Fruit fly (Drosophila melanogaster) whole organism, embryonic: Measurements from ENCODE around the gene fry.

ENCODE experiments used
- Bgb ChIP-seq: fragments of 200-800 bp; sonication (Bioruptor generic); IDR thresholded peaks from 2 replicates; pipeline ENCODE4 v1.3.6; 2022; ENCODE audit warnings: missing biosample characterization, missing genetic modification characterization; ENCODE audit not compliant: partially characterized antibody
- CG11093 ChIP-seq: fragments of 200-800 bp; sonication (Bioruptor generic); IDR thresholded peaks from 3 replicates; pipeline ENCODE4 v1.3.6; 2022; ENCODE audit warnings: missing biosample characterization, missing genetic modification characterization
- CG11723 ChIP-seq: fragments of 200-800 bp; sonication (Bioruptor generic); optimal IDR thresholded peaks from 2 replicates; lab custom pipeline; 2017; ENCODE audit warnings: missing biosample characterization, mild to moderate bottlenecking, missing genetic modification characterization
- CG13287 ChIP-seq: fragments of 200-800 bp; sonication (Bioruptor generic); IDR thresholded peaks from 2 replicates; pipeline ENCODE4 v1.3.6; 2022; ENCODE audit warnings: missing biosample characterization, missing genetic modification characterization; ENCODE audit not compliant: partially characterized antibody
- CG13296 ChIP-seq: fragments of 200-800 bp; sonication (Bioruptor generic); optimal IDR thresholded peaks from 3 replicates; lab custom pipeline; 2018; ENCODE audit warnings: missing biosample characterization, mild to moderate bottlenecking, missing genetic modification characterization
- CG14050 ChIP-seq: fragments of 200-800 bp; sonication (Bioruptor generic); IDR thresholded peaks from 3 replicates; pipeline ENCODE4 v1.3.6; 2022; ENCODE audit warnings: missing biosample characterization, missing genetic modification characterization
- CG14441 ChIP-seq: fragments of 200-800 bp; sonication (Bioruptor generic); IDR thresholded peaks from 2 replicates; pipeline ENCODE4 v1.3.6; 2022; ENCODE audit warnings: missing biosample characterization, missing genetic modification characterization
- CG14667 ChIP-seq: fragments of 200-800 bp; sonication (Bioruptor generic); IDR thresholded peaks from 2 replicates; pipeline ENCODE4 v1.3.6; 2022; ENCODE audit warnings: missing biosample characterization, missing genetic modification characterization
- CG14965 ChIP-seq: fragments of 200-800 bp; sonication (Bioruptor generic); optimal IDR thresholded peaks from 2 replicates; lab custom pipeline; 2016; ENCODE audit warnings: missing biosample characterization, missing genetic modification characterization, borderline replicate concordance
- CG17829 ChIP-seq: fragments of 200-800 bp; optimal IDR thresholded peaks from 2 replicates; lab custom pipeline; 2019; ENCODE audit warnings: missing biosample characterization, mild to moderate bottlenecking, missing genetic modification characterization, moderate library complexity
- CG18619 ChIP-seq: fragments of 200-800 bp; sonication (Bioruptor generic); optimal IDR thresholded peaks from 3 replicates; lab custom pipeline; 2017; ENCODE audit warnings: missing biosample characterization, mild to moderate bottlenecking, missing genetic modification characterization
- CG2678 ChIP-seq: fragments of 200-800 bp; sonication (Bioruptor generic); optimal IDR thresholded peaks from 3 replicates; lab custom pipeline; 2019; ENCODE audit warnings: missing biosample characterization, mild to moderate bottlenecking, missing genetic modification characterization, moderate library complexity
- CG32772 ChIP-seq: fragments of 200-800 bp; sonication (Bioruptor generic); IDR thresholded peaks from 2 replicates; pipeline ENCODE4 v1.3.6; 2022; ENCODE audit warnings: missing biosample characterization, missing genetic modification characterization
- CG4617 ChIP-seq: fragments of 200-800 bp; sonication (Bioruptor generic); optimal IDR thresholded peaks from 3 replicates; lab custom pipeline; 2016; ENCODE audit warnings: missing biosample characterization, missing genetic modification characterization, borderline replicate concordance
- CG7987 ChIP-seq: fragments of 200-800 bp; sonication (Bioruptor generic); optimal IDR thresholded peaks from 2 replicates; lab custom pipeline; 2018; ENCODE audit warnings: missing biosample characterization, mild to moderate bottlenecking, missing genetic modification characterization, moderate library complexity
- CG9215 ChIP-seq: fragments of 200-800 bp; sonication (Bioruptor generic); IDR thresholded peaks from 2 replicates; pipeline ENCODE4 v1.3.6; 2022; ENCODE audit warnings: missing biosample characterization, missing genetic modification characterization
- CG9727 ChIP-seq: fragments of 200-800 bp; sonication (Bioruptor generic); optimal IDR thresholded peaks from 3 replicates; lab custom pipeline; 2017; ENCODE audit warnings: missing biosample characterization, mild to moderate bottlenecking, missing genetic modification characterization
- CG9932 ChIP-seq: fragments of 200-800 bp; sonication (Bioruptor generic); IDR thresholded peaks from 2 replicates; pipeline ENCODE4 v1.3.6; 2022; ENCODE audit warnings: missing biosample characterization, missing genetic modification characterization
- CTCF ChIP-seq: fragments of 200-800 bp; sonication (Bioruptor generic); optimal IDR thresholded peaks from 2 replicates; lab custom pipeline; 2017; ENCODE audit warnings: missing biosample characterization, mild to moderate bottlenecking, missing genetic modification characterization, moderate library complexity
- Dek ChIP-seq: fragments of 200-800 bp; sonication (Bioruptor generic); optimal IDR thresholded peaks from 3 replicates; lab custom pipeline; 2019; ENCODE audit warnings: missing biosample characterization, mild to moderate bottlenecking, missing genetic modification characterization, moderate library complexity
- Dll ChIP-seq: fragments of 200-800 bp; sonication (Bioruptor generic); IDR thresholded peaks from 4 replicates; pipeline ENCODE4 v1.3.6; 2022; ENCODE audit warnings: missing biosample characterization, missing genetic modification characterization; ENCODE audit not compliant: partially characterized antibody
- Fer3 ChIP-seq: fragments of 200-800 bp; sonication (Bioruptor generic); optimal IDR thresholded peaks from 2 replicates; lab custom pipeline; 2018; ENCODE audit warnings: missing biosample characterization, mild to moderate bottlenecking, missing genetic modification characterization, moderate library complexity
- GATAe ChIP-seq: fragments of 200-800 bp; sonication (Bioruptor generic); conservative IDR thresholded peaks from 2 replicates; pipeline ENCODE4 v1.3.6; 2022; ENCODE audit warnings: missing biosample characterization, missing genetic modification characterization
- HHEX ChIP-seq: fragments of 200-800 bp; sonication (Bioruptor generic); optimal IDR thresholded peaks from 3 replicates; lab custom pipeline; 2017; ENCODE audit warnings: missing biosample characterization, mild to moderate bottlenecking, missing genetic modification characterization, missing genetic modification reagents
- HLH3B ChIP-seq: fragments of 200-800 bp; sonication (Bioruptor generic); IDR thresholded peaks from 2 replicates; pipeline ENCODE4 v1.3.6; 2022; ENCODE audit warnings: missing biosample characterization, missing genetic modification characterization
- HLH54F ChIP-seq: fragments of 200-800 bp; sonication (Bioruptor generic); optimal IDR thresholded peaks from 3 replicates; lab custom pipeline; 2016; ENCODE audit warnings: missing biosample characterization, missing genetic modification characterization
- Mad ChIP-seq: fragments of 200-800 bp; sonication (Bioruptor generic); optimal IDR thresholded peaks from 2 replicates; lab custom pipeline; 2016; ENCODE audit warnings: missing biosample characterization, missing genetic modification characterization
- Neu2 ChIP-seq: fragments of 200-800 bp; sonication (Bioruptor generic); optimal IDR thresholded peaks from 3 replicates; lab custom pipeline; 2016; ENCODE audit warnings: missing biosample characterization, missing genetic modification characterization, borderline replicate concordance
- Oaz ChIP-seq: fragments of 200-800 bp; sonication (Bioruptor generic); IDR thresholded peaks from 2 replicates; pipeline ENCODE4 v1.3.6; 2022; ENCODE audit warnings: missing biosample characterization, missing genetic modification characterization
- PHDP ChIP-seq: fragments of 200-800 bp; sonication (Bioruptor generic); optimal IDR thresholded peaks from 3 replicates; lab custom pipeline; 2018; ENCODE audit warnings: missing biosample characterization, mild to moderate bottlenecking, missing genetic modification characterization, moderate library complexity
- Vsx1 ChIP-seq: fragments of 200-800 bp; sonication (Bioruptor generic); optimal IDR thresholded peaks from 2 replicates; lab custom pipeline; 2017; ENCODE audit warnings: missing biosample characterization, mild to moderate bottlenecking, missing genetic modification characterization, missing genetic modification reagents
- YL-1 ChIP-seq: fragments of 200-800 bp; sonication (Bioruptor generic); optimal IDR thresholded peaks from 3 replicates; lab custom pipeline; 2017; ENCODE audit warnings: missing biosample characterization, mild to moderate bottlenecking, missing genetic modification characterization
- ac ChIP-seq: fragments of 200-800 bp; sonication (Bioruptor generic); optimal IDR thresholded peaks from 3 replicates; lab custom pipeline; 2017; ENCODE audit warnings: missing biosample characterization, mild to moderate bottlenecking, missing genetic modification characterization
- bigmax ChIP-seq: fragments of 200-800 bp; sonication (Bioruptor generic); optimal IDR thresholded peaks from 2 replicates; lab custom pipeline; 2018; ENCODE audit warnings: missing biosample characterization, mild to moderate bottlenecking, missing genetic modification characterization
- br ChIP-seq: fragments of >200 bp; optimal IDR thresholded peaks from 2 replicates; lab custom pipeline; 2017
- danr ChIP-seq: fragments of 200-800 bp; sonication (Bioruptor generic); IDR thresholded peaks from 2 replicates; pipeline ENCODE4 v1.3.6; 2022; ENCODE audit warnings: missing biosample characterization, missing genetic modification characterization
- dimm ChIP-seq: fragments of 200-800 bp; sonication (Bioruptor generic); IDR thresholded peaks from 2 replicates; pipeline ENCODE4 v1.3.6; 2022; ENCODE audit warnings: missing biosample characterization, missing genetic modification characterization
- dm ChIP-seq: fragments of 200-800 bp; sonication (Bioruptor generic); optimal IDR thresholded peaks from 3 replicates; lab custom pipeline; 2016; ENCODE audit warnings: missing biosample characterization, missing genetic modification characterization
- lmd ChIP-seq: fragments of 200-800 bp; sonication (Bioruptor generic); IDR thresholded peaks from 2 replicates; pipeline ENCODE4 v1.3.6; 2022; ENCODE audit warnings: missing biosample characterization, missing genetic modification characterization
- odd ChIP-seq: fragments of 200-800 bp; sonication (Bioruptor generic); optimal IDR thresholded peaks from 2 replicates; lab custom pipeline; 2017; ENCODE audit warnings: missing biosample characterization, mild to moderate bottlenecking, missing genetic modification characterization
- pan ChIP-seq, 4 experiments: fragments of >200 bp in 3 of 4; fragments of 200-800 bp in 1 of 4; sonication (Bioruptor generic) in 1 of 4; optimal IDR thresholded peaks in 3 of 4; IDR thresholded peaks in 1 of 4; 2 replicates each; pipeline versions ENCODE4 v1.3.6 to Lab custom; 2017 to 2022; ENCODE audit warnings: missing biosample characterization in 2 of 4, missing genetic modification characterization in 2 of 4, mixed read lengths in 1 of 4
- peb ChIP-seq: fragments of 200-800 bp; sonication (Bioruptor generic); IDR thresholded peaks from 2 replicates; pipeline ENCODE4 v1.3.6; 2022; ENCODE audit warnings: missing biosample characterization, missing genetic modification characterization
- prd ChIP-seq, 3 experiments: fragments of >200 bp in 2 of 3; fragments of 200-800 bp in 1 of 3; sonication (Bioruptor generic) in 1 of 3; optimal IDR thresholded peaks in 2 of 3; IDR thresholded peaks in 1 of 3; 2 replicates in 2 of 3; 3 replicates in 1 of 3; pipeline versions ENCODE4 v1.3.6 to Lab custom; 2017 to 2022; ENCODE audit warnings: missing biosample characterization in 1 of 3, missing genetic modification characterization in 1 of 3
- ranshi ChIP-seq: fragments of 200-800 bp; sonication (Bioruptor generic); IDR thresholded peaks from 2 replicates; pipeline ENCODE4 v1.3.6; 2022; ENCODE audit warnings: missing biosample characterization, missing genetic modification characterization
- slou ChIP-seq: fragments of 200-800 bp; sonication (Bioruptor generic); optimal IDR thresholded peaks from 3 replicates; lab custom pipeline; 2016; ENCODE audit warnings: missing biosample characterization, missing genetic modification characterization
- sna ChIP-seq: fragments of 200-800 bp; sonication (Bioruptor generic); IDR thresholded peaks from 2 replicates; pipeline ENCODE4 v1.3.6; 2022; ENCODE audit warnings: missing biosample characterization, missing genetic modification characterization; ENCODE audit not compliant: partially characterized antibody
- sr ChIP-seq: fragments of 200-800 bp; sonication (Bioruptor generic); IDR thresholded peaks from 3 replicates; pipeline ENCODE4 v1.3.6; 2022; ENCODE audit warnings: missing biosample characterization, missing genetic modification characterization
- unpg ChIP-seq: fragments of 200-800 bp; sonication (Bioruptor generic); optimal IDR thresholded peaks from 3 replicates; lab custom pipeline; 2018; ENCODE audit warnings: missing biosample characterization, mild to moderate bottlenecking, missing genetic modification characterization, moderate library complexity
- vvl ChIP-seq: fragments of 200-800 bp; sonication (Bioruptor generic); IDR thresholded peaks from 2 replicates; pipeline ENCODE4 v1.3.6; 2022; ENCODE audit warnings: missing biosample characterization, missing genetic modification characterization

Gene fry

dm6 chr3L:9614589-9615442 lies 64.1 kb downstream of the fry start, which contains the start of gene LanB2 (continued):
- TF ChIP-seq CG13287 (GFP tag; lab: Robert Waterston, UW) (peak; percentile 39; the same call in 1 of the 2 replicates), YL-1 (GFP tag; lab: Kevin White, UChicago) (no peak), CTCF (GFP tag; lab: Kevin White, UChicago) (no peak), HLH3B (GFP tag; lab: Robert Waterston, UW) (no peak; the same call in 1 of the 2 replicates), pan (optimal IDR thresholded peaks at IDR 0.05; lab: Kevin White, UChicago) (no peak), pan (GFP tag; optimal IDR thresholded peaks at IDR 0.05 in 1 of 2, IDR thresholded peaks at IDR 0.05 in 1 of 2) (no peak), CG14965 (GFP tag; lab: Kevin White, UChicago) (no peak), CG14441 (GFP tag; lab: Robert Waterston, UW) (no peak), Mad (GFP tag; lab: Kevin White, UChicago) (no peak), dimm (no peak), Oaz (GFP tag; lab: Robert Waterston, UW) (no peak), CG9727 (GFP tag; lab: Kevin White, UChicago) (peak; percentile 6), HHEX (no peak), sr (GFP tag; lab: Robert Waterston, UW) (no peak), PHDP (peak; percentile 24), Dll (GFP tag; lab: Robert Waterston, UW) (no peak), unpg (GFP tag; lab: Kevin White, UChicago) (no peak), CG11093 (GFP tag; lab: Robert Waterston, UW) (no peak), CG18619 (GFP tag; lab: Kevin White, UChicago) (no peak), CG32772 (GFP tag; lab: Robert Waterston, UW) (no peak), CG17829 (tag; lab: Kevin White, UChicago) (peak; percentile 37), slou (GFP tag; lab: Kevin White, UChicago) (no peak), bigmax (GFP tag; lab: Kevin White, UChicago) (no peak), danr (no peak), lmd (GFP tag; lab: Robert Waterston, UW) (no peak), ranshi (GFP tag; lab: Robert Waterston, UW) (no peak), Bgb (GFP tag; lab: Robert Waterston, UW) (no peak), br (lab: Kevin White, UChicago) (no peak), CG14050 (no peak), peb (GFP tag; lab: Robert Waterston, UW) (no peak), CG9932 (no peak), vvl (GFP tag; lab: Robert Waterston, UW) (0 out of 2 replicates have a peak, but pooled peaks have one; percentile 29), sna (no peak), CG14667 (GFP tag; lab: Robert Waterston, UW) (no peak), dm (no peak), CG9215 (GFP tag; lab: Robert Waterston, UW) (no peak), CG13296 (GFP tag; lab: Kevin White, UChicago) (peak; percentile 10), odd (GFP tag; lab: Kevin White, UChicago) (peak; percentile 35), Vsx1 (GFP tag; lab: Kevin White, UChicago) (no peak), CG4617 (GFP tag; lab: Kevin White, UChicago) (no peak), HLH54F (GFP tag; lab: Kevin White, UChicago) (no peak), prd (optimal IDR thresholded peaks at IDR 0.05; lab: Kevin White, UChicago) (no peak), prd (GFP tag; IDR thresholded peaks at IDR 0.05; lab: Robert Waterston, UW) (no peak), CG7987 (GFP tag; lab: Kevin White, UChicago) (peak; percentile 16), Neu2 (GFP tag; lab: Kevin White, UChicago) (no peak), CG11723 (GFP tag; lab: Kevin White, UChicago) (no peak), ac (GFP tag; lab: Kevin White, UChicago) (no peak), Fer3 (tag; lab: Kevin White, UChicago) (peak; percentile 5), CG2678 (peak; percentile 15), Dek (tag; lab: Kevin White, UChicago) (no peak), GATAe (GFP tag; lab: Robert Waterston, UW) (no peak)
